Fruit fly (Drosophila melanogaster) S2 (cell line): ENCODE measurements around the gene Act5C.

Source experiments
- CG8478 ChIP-seq: fragments of >200 bp; optimal IDR thresholded peaks from 2 replicates; lab custom pipeline; 2018
- CTCF ChIP-seq, 2 experiments: fragments of >200 bp; optimal IDR thresholded peaks; 2 replicates each; lab custom pipeline; 2018

The Act5C gene

dm6 chrX:5900146-5901093 lies at the start of gene Act5C:
Gene Act5C, plus strand, starts transcription at chrX:5900861.
- TF ChIP-seq CTCF (optimal IDR thresholded peaks at IDR 0.05; lab: Kevin White, UChicago): no peak
- no peak for TF ChIP-seq CG8478 (lab: Kevin White, UChicago)

dm6 chrX:5852677-5853076 lies 48.0 kb upstream of the Act5C start:
- TF ChIP-seq CG8478 (lab: Kevin White, UChicago): no peak
- TF ChIP-seq CTCF (optimal IDR thresholded peaks at IDR 0.05; lab: Kevin White, UChicago): no peak

dm6 chrX:5853461-5853860 lies 47.2 kb upstream of the Act5C start, which contains the start of gene CG43136:
Gene CG43136, plus strand, starts transcription at chrX:5853761.
- no peak for TF ChIP-seq CTCF (optimal IDR thresholded peaks at IDR 0.05; lab: Kevin White, UChicago)
- TF ChIP-seq CG8478 (lab: Kevin White, UChicago): no peak

- TF ChIP-seq CTCF (optimal IDR thresholded peaks at IDR 0.05; lab: Kevin White, UChicago) (no peak), CG8478 (lab: Kevin White, UChicago) (no peak)
These were observed 35.6 kb upstream of the Act5C start, which contains the start of gene CG43137 for dm6 chrX:5865051-5865450. Gene CG43137, minus strand, starts transcription at chrX:5865151.

- TF ChIP-seq CG8478 (lab: Kevin White, UChicago): no peak
- no peak for TF ChIP-seq CTCF (optimal IDR thresholded peaks at IDR 0.05; lab: Kevin White, UChicago)
These were observed 34.6 kb upstream of the Act5C start for dm6 chrX:5866095-5866494.

dm6 chrX:5868795-5869194 lies 31.9 kb upstream of the Act5C start, which contains the start of gene CG15764:
Gene CG15764, plus strand, starts transcription at chrX:5869095.
- no peak for TF ChIP-seq CTCF (optimal IDR thresholded peaks at IDR 0.05; lab: Kevin White, UChicago)
- no peak for TF ChIP-seq CG8478 (lab: Kevin White, UChicago)

dm6 chrX:5873164-5873563 lies 27.5 kb upstream of the Act5C start, which contains the start of gene GAA1:
Gene GAA1, minus strand, starts transcription at chrX:5873357.
- no peak for TF ChIP-seq CG8478 (lab: Kevin White, UChicago)
- TF ChIP-seq CTCF (optimal IDR thresholded peaks at IDR 0.05; lab: Kevin White, UChicago): no peak

- no peak for TF ChIP-seq CG8478 (lab: Kevin White, UChicago)
- TF ChIP-seq CTCF (optimal IDR thresholded peaks at IDR 0.05; lab: Kevin White, UChicago): no peak
These were observed 24.1 kb upstream of the Act5C start, which contains the start of gene mof for dm6 chrX:5876584-5876983. Gene mof, minus strand, starts transcription at chrX:5876853.

- no peak for TF ChIP-seq CG8478 (lab: Kevin White, UChicago)
- TF ChIP-seq CTCF (optimal IDR thresholded peaks at IDR 0.05; lab: Kevin White, UChicago): no peak
These were observed 21.1 kb upstream of the Act5C start, which contains the start of the genes Usp30 and CG16721 for dm6 chrX:5879543-5879943. Gene Usp30, minus strand, starts transcription at chrX:5879787. Gene CG16721, plus strand, starts transcription at chrX:5879869.

dm6 chrX:5880139-5880924 lies 20.3 kb upstream of the Act5C start:
- TF ChIP-seq CG8478 (lab: Kevin White, UChicago): no peak
- no peak for TF ChIP-seq CTCF (optimal IDR thresholded peaks at IDR 0.05; lab: Kevin White, UChicago)

- peak; percentile 95 to 97 for TF ChIP-seq CTCF (optimal IDR thresholded peaks at IDR 0.05; lab: Kevin White, UChicago)
- TF ChIP-seq CG8478 (lab: Kevin White, UChicago): no peak
These were observed 17.3 kb upstream of the Act5C start for dm6 chrX:5883394-5883793.

- TF ChIP-seq CG8478 (lab: Kevin White, UChicago) (no peak), CTCF (optimal IDR thresholded peaks at IDR 0.05; lab: Kevin White, UChicago) (no peak)
These were observed 16.4 kb upstream of the Act5C start for dm6 chrX:5884294-5884693.

dm6 chrX:5884887-5885286 lies 15.8 kb upstream of the Act5C start:
- no peak for TF ChIP-seq CTCF (optimal IDR thresholded peaks at IDR 0.05; lab: Kevin White, UChicago)
- TF ChIP-seq CG8478 (lab: Kevin White, UChicago): no peak

dm6 chrX:5885521-5885920 lies 15.1 kb upstream of the Act5C start:
- TF ChIP-seq CG8478 (lab: Kevin White, UChicago) (no peak), CTCF (optimal IDR thresholded peaks at IDR 0.05; lab: Kevin White, UChicago) (no peak)
